Worm (Caenorhabditis elegans) whole organism, L4 larva: ENCODE measurements around the gene cyp-13A6.
A peak's percentile ranks its signal among the peaks of the same experiment; 100 is the strongest.

Source experiments
- F10B5.3 ChIP-seq: sonication (generic microtip); optimal IDR thresholded peaks from 2 replicates; lab custom pipeline; 2016; ENCODE audit warnings: mild to moderate bottlenecking, missing genetic modification characterization, missing compliant biosample characterization
- F49E8.2 ChIP-seq: sonication (generic microtip); optimal IDR thresholded peaks from 2 replicates; lab custom pipeline; 2016; ENCODE audit warnings: missing compliant biosample characterization, mild to moderate bottlenecking, missing genetic modification characterization, borderline replicate concordance
- R02D3.7 ChIP-seq: fragments of 150-350 bp; sonication (generic microtip); optimal IDR thresholded peaks from 3 replicates; lab custom pipeline; 2014; ENCODE audit warnings: missing biosample characterization, missing genetic modification characterization
- T26A8.4 ChIP-seq: fragments of 200-800 bp; sonication (Bioruptor generic); IDR thresholded peaks from 2 replicates; pipeline ENCODE4 v1.3.6; 2022; ENCODE audit warnings: missing genetic modification characterization, missing compliant biosample characterization
- Y105C5A.15 ChIP-seq: fragments of 200-800 bp; sonication (Bioruptor generic); IDR thresholded peaks from 2 replicates; pipeline ENCODE4 v1.3.6; 2022; ENCODE audit warnings: missing genetic modification characterization, missing compliant biosample characterization
- Y48G9A.11 ChIP-seq: fragments of 200-800 bp; sonication (Bioruptor generic); IDR thresholded peaks from 2 replicates; pipeline ENCODE4 v1.3.6; 2022; ENCODE audit warnings: missing genetic modification reagents, missing genetic modification characterization, missing compliant biosample characterization
- Y75B8A.6 ChIP-seq: fragments of 200-800 bp; sonication (Bioruptor generic); IDR thresholded peaks from 2 replicates; pipeline ENCODE4 v1.3.6; 2022; ENCODE audit warnings: missing genetic modification reagents, missing genetic modification characterization, missing compliant biosample characterization
- ZK337.2 ChIP-seq: fragments of 200-800 bp; sonication (Bioruptor generic); IDR thresholded peaks from 2 replicates; pipeline ENCODE4 v1.3.6; 2022; ENCODE audit warnings: missing genetic modification reagents, missing genetic modification characterization, missing compliant biosample characterization
- ZK546.5 ChIP-seq, 2 experiments: sonication (generic microtip); optimal IDR thresholded peaks; 2 replicates each; lab custom pipeline; 2017; ENCODE audit warnings: missing biosample characterization in 2 of 2, missing genetic modification characterization in 2 of 2
- aha-1 ChIP-seq: fragments of 150-350 bp; peaks from one replicate; lab custom pipeline; 2014; ENCODE audit warnings: missing biosample characterization, missing genetic modification characterization
- attf-4 ChIP-seq: sonication (generic microtip); optimal IDR thresholded peaks from 3 replicates; lab custom pipeline; 2017; ENCODE audit warnings: missing biosample characterization, missing genetic modification characterization
- ceh-20 ChIP-seq: fragments of 200-800 bp; sonication (Bioruptor generic); IDR thresholded peaks from 2 replicates; pipeline ENCODE4 v1.3.6; 2022; ENCODE audit warnings: missing genetic modification reagents, missing genetic modification characterization, missing compliant biosample characterization
- ceh-44 ChIP-seq: fragments of 200-800 bp; sonication (Bioruptor generic); IDR thresholded peaks from 2 replicates; pipeline ENCODE4 v1.3.6; 2022; ENCODE audit warnings: missing genetic modification reagents, missing genetic modification characterization, missing compliant biosample characterization
- ces-1 ChIP-seq: fragments of 150-350 bp; sonication (generic microtip); optimal IDR thresholded peaks from 4 replicates; lab custom pipeline; 2014; ENCODE audit warnings: missing biosample characterization, missing genetic modification reagents, missing genetic modification characterization
- ctbp-1 ChIP-seq: fragments of 200-800 bp; sonication (Bioruptor generic); IDR thresholded peaks from 2 replicates; pipeline ENCODE4 v1.3.6; 2022; ENCODE audit warnings: missing genetic modification reagents, missing genetic modification characterization, missing compliant biosample characterization
- daf-16 ChIP-seq, 3 experiments: sonication (generic microtip); optimal IDR thresholded peaks; 2 replicates each; lab custom pipeline; 2016 to 2017; ENCODE audit warnings: missing genetic modification characterization in 3 of 3, missing genetic modification reagents in 3 of 3, mild to moderate bottlenecking in 2 of 3, missing compliant biosample characterization in 2 of 3, missing biosample characterization in 1 of 3, moderate library complexity in 1 of 3
- daf-19 ChIP-seq: fragments of 200-800 bp; sonication (Bioruptor generic); conservative IDR thresholded peaks from 2 replicates; pipeline ENCODE4 v1.3.6; 2022; ENCODE audit warnings: missing genetic modification characterization, missing compliant biosample characterization
- daf-8 ChIP-seq: fragments of 200-800 bp; sonication (Bioruptor generic); IDR thresholded peaks from 2 replicates; pipeline ENCODE4 v1.3.6; 2022; ENCODE audit warnings: missing genetic modification characterization, missing compliant biosample characterization
- dmd-6 ChIP-seq: fragments of 200-800 bp; sonication (Bioruptor generic); IDR thresholded peaks from 2 replicates; pipeline ENCODE4 v1.3.6; 2022; ENCODE audit warnings: missing genetic modification reagents, missing genetic modification characterization, missing compliant biosample characterization
- dmd-9 ChIP-seq: fragments of 200-800 bp; sonication (Bioruptor generic); IDR thresholded peaks from 2 replicates; pipeline ENCODE4 v1.3.6; 2022; ENCODE audit warnings: missing genetic modification reagents, missing genetic modification characterization, missing compliant biosample characterization
- egl-27 ChIP-seq: sonication (generic microtip); optimal IDR thresholded peaks from 3 replicates; lab custom pipeline; 2017; ENCODE audit warnings: missing biosample characterization, missing genetic modification reagents, missing genetic modification characterization
- egl-43 ChIP-seq: fragments of 200-800 bp; sonication (Bioruptor generic); IDR thresholded peaks from 2 replicates; pipeline ENCODE4 v1.3.6; 2022; ENCODE audit warnings: missing genetic modification reagents, missing genetic modification characterization, missing compliant biosample characterization
- hlh-11 ChIP-seq: fragments of 200-800 bp; sonication (Bioruptor generic); optimal IDR thresholded peaks from 2 replicates; lab custom pipeline; 2018; ENCODE audit warnings: mild to moderate bottlenecking, missing genetic modification characterization, missing compliant biosample characterization
- lin-13 ChIP-seq: fragments of 150-350 bp; optimal IDR thresholded peaks from 2 replicates; lab custom pipeline; 2014; ENCODE audit warnings: missing biosample characterization, missing genetic modification reagents, missing genetic modification characterization
- lin-29 ChIP-seq: fragments of 200-800 bp; sonication (Bioruptor generic); IDR thresholded peaks from 2 replicates; pipeline ENCODE4 v1.3.6; 2022; ENCODE audit warnings: missing genetic modification reagents, missing genetic modification characterization, missing compliant biosample characterization
- lin-39 ChIP-seq: fragments of 150-350 bp; optimal IDR thresholded peaks from 2 replicates; lab custom pipeline; 2014; ENCODE audit warnings: missing biosample characterization, missing genetic modification reagents, missing genetic modification characterization
- lir-3 ChIP-seq: sonication (generic microtip); optimal IDR thresholded peaks from 2 replicates; lab custom pipeline; 2016; ENCODE audit warnings: mild to moderate bottlenecking, missing genetic modification characterization, missing compliant biosample characterization
- madf-5 ChIP-seq, 2 experiments: fragments of 200-800 bp; sonication (Bioruptor generic); IDR thresholded peaks; 2 replicates each; pipeline ENCODE4 v1.3.6; 2022; ENCODE audit warnings: missing compliant biosample characterization in 2 of 2, missing genetic modification characterization in 2 of 2
- mdl-1 ChIP-seq, 2 experiments: fragments of 150-350 bp in 1 of 2; sonication (generic microtip) in 1 of 2; optimal IDR thresholded peaks; 2 replicates each; lab custom pipeline; 2014 to 2017; ENCODE audit warnings: missing biosample characterization in 2 of 2, missing genetic modification characterization in 2 of 2
- mdt-29 ChIP-seq: fragments of 200-800 bp; sonication (Bioruptor generic); IDR thresholded peaks from 2 replicates; pipeline ENCODE4 v1.3.6; 2022; ENCODE audit warnings: missing genetic modification reagents, missing genetic modification characterization, missing compliant biosample characterization
- mep-1 ChIP-seq: fragments of 150-350 bp; sonication (generic microtip); optimal IDR thresholded peaks from 3 replicates; lab custom pipeline; 2014; ENCODE audit warnings: missing biosample characterization, missing genetic modification characterization
- nhr-11 ChIP-seq: fragments of 150-350 bp; optimal IDR thresholded peaks from 2 replicates; lab custom pipeline; 2014; ENCODE audit warnings: missing biosample characterization, missing genetic modification characterization
- nhr-6 ChIP-seq: fragments of 150-350 bp; optimal IDR thresholded peaks from 2 replicates; lab custom pipeline; 2014; ENCODE audit warnings: missing biosample characterization, missing genetic modification characterization
- nhr-76 ChIP-seq: fragments of 150-350 bp; optimal IDR thresholded peaks from 2 replicates; lab custom pipeline; 2014; ENCODE audit warnings: missing biosample characterization, missing genetic modification characterization
- nhr-77 ChIP-seq: fragments of 150-350 bp; optimal IDR thresholded peaks from 2 replicates; lab custom pipeline; 2014; ENCODE audit warnings: missing biosample characterization, missing genetic modification characterization
- php-3 ChIP-seq: fragments of 200-800 bp; sonication (Bioruptor generic); IDR thresholded peaks from 2 replicates; pipeline ENCODE4 v1.3.6; 2022; ENCODE audit warnings: missing genetic modification reagents, missing genetic modification characterization, missing compliant biosample characterization
- pqm-1 ChIP-seq: sonication (generic microtip); optimal IDR thresholded peaks from 2 replicates; lab custom pipeline; 2017; ENCODE audit warnings: missing biosample characterization, missing genetic modification characterization
- set-16 ChIP-seq: fragments of 200-800 bp; sonication (Bioruptor generic); IDR thresholded peaks from 2 replicates; pipeline ENCODE4 v1.3.6; 2022; ENCODE audit warnings: missing genetic modification reagents, missing genetic modification characterization, missing compliant biosample characterization
- skn-1 ChIP-seq: fragments of 150-350 bp; optimal IDR thresholded peaks from 2 replicates; lab custom pipeline; 2014; ENCODE audit warnings: missing biosample characterization, missing genetic modification characterization
- snpc-4 ChIP-seq: fragments of 150-350 bp; optimal IDR thresholded peaks from 2 replicates; lab custom pipeline; 2014; ENCODE audit warnings: missing biosample characterization, missing genetic modification characterization
- spr-1 ChIP-seq: sonication (generic microtip); optimal IDR thresholded peaks from 2 replicates; lab custom pipeline; 2016; ENCODE audit warnings: mild to moderate bottlenecking, missing genetic modification characterization, missing compliant biosample characterization
- tra-1 ChIP-seq: fragments of 200-800 bp; sonication (Bioruptor generic); IDR thresholded peaks from 2 replicates; pipeline ENCODE4 v1.3.6; 2022; ENCODE audit warnings: missing genetic modification reagents, missing genetic modification characterization, missing compliant biosample characterization
- unc-39 ChIP-seq: sonication (generic microtip); optimal IDR thresholded peaks from 2 replicates; lab custom pipeline; 2017; ENCODE audit warnings: missing biosample characterization, missing genetic modification characterization
- unc-62 ChIP-seq, 3 experiments: fragments of 150-350 bp in 1 of 3; sonication (generic microtip); optimal IDR thresholded peaks in 2 of 3; peaks in 1 of 3; 1 replicate in 1 of 3; 2 replicates in 2 of 3; lab custom pipeline; 2014 to 2017; ENCODE audit warnings: missing biosample characterization in 3 of 3, missing genetic modification characterization in 3 of 3, missing genetic modification reagents in 3 of 3, missing genotype in 1 of 3

Gene cyp-13A6

ce11 chrII:9769797-9770520 is 32.7 kb downstream of the cyp-13A6 start, which contains the start of gene aqp-10 (continued):
- no peak for TF ChIP-seq ces-1
- no peak for TF ChIP-seq F10B5.3
- TF ChIP-seq set-16 (GFP tag; lab: Robert Waterston, UW), result no peak
- TF ChIP-seq attf-4 (tag; lab: Kevin White, UChicago), result no peak
- no peak for TF ChIP-seq unc-39 (tag; lab: Kevin White, UChicago)
- peak; percentile 79 for TF ChIP-seq dmd-6 (GFP tag; lab: Robert Waterston, UW)
- no peak for TF ChIP-seq skn-1
- TF ChIP-seq tra-1 (GFP tag; lab: Robert Waterston, UW), result no peak
- TF ChIP-seq Y105C5A.15 (GFP tag; lab: Robert Waterston, UW), result no peak
- TF ChIP-seq nhr-76 (tag; lab: Kevin White, UChicago), result no peak
- peak; percentile 81 for TF ChIP-seq T26A8.4 (GFP tag; lab: Robert Waterston, UW)
- TF ChIP-seq Y48G9A.11 (GFP tag; lab: Robert Waterston, UW), result no peak
- TF ChIP-seq aha-1 (tag; lab: Kevin White, UChicago), result peak; percentile 86
- TF ChIP-seq ceh-44 (GFP tag; lab: Robert Waterston, UW), result no peak
- TF ChIP-seq lin-39, result no peak
- no peak for TF ChIP-seq ceh-20 (GFP tag; lab: Robert Waterston, UW)
- no peak for TF ChIP-seq ZK337.2
- TF ChIP-seq lin-13 (GFP tag; lab: Kevin White, UChicago), result no peak
- peak in 1 of 2 experiments; percentile 20 for TF ChIP-seq mdl-1 (tag; optimal IDR thresholded peaks at IDR 0.05; lab: Kevin White, UChicago)
- TF ChIP-seq lir-3 (tag; lab: Kevin White, UChicago), result no peak
- peak; percentile 73 for TF ChIP-seq pqm-1 (tag; lab: Kevin White, UChicago)
- no peak for TF ChIP-seq mdt-29 (GFP tag; lab: Robert Waterston, UW)
- TF ChIP-seq lin-29, result no peak
- TF ChIP-seq spr-1, result peak; percentile 15
- no peak for TF ChIP-seq unc-62 (GFP tag; optimal IDR thresholded peaks at IDR 0.05 in 1 of 2; lab: Kevin White, UChicago)
- no peak for TF ChIP-seq unc-62 (tag; optimal IDR thresholded peaks at IDR 0.05; lab: Kevin White, UChicago)
- TF ChIP-seq Y75B8A.6, result no peak
- no peak for TF ChIP-seq R02D3.7 (tag; lab: Kevin White, UChicago)
- TF ChIP-seq madf-5 (GFP tag; IDR thresholded peaks at IDR 0.05; lab: Robert Waterston, UW), result no peak
- peak; percentile 74 for TF ChIP-seq nhr-6 (tag; lab: Kevin White, UChicago)

ce11 chrII:9764696-9765095 is 37.9 kb downstream of the cyp-13A6 start:
- TF ChIP-seq ZK546.5 (tag; optimal IDR thresholded peaks at IDR 0.05; lab: Kevin White, UChicago) (no peak), nhr-76 (tag; lab: Kevin White, UChicago) (no peak), egl-43 (GFP tag; lab: Robert Waterston, UW) (no peak)
- TF ChIP-seq, all 104 proteins: peak for 0

- TF ChIP-seq dmd-9 (GFP tag; lab: Robert Waterston, UW) (no peak), nhr-11 (tag; lab: Kevin White, UChicago) (peak; percentile 3)
These were observed 43.2 kb downstream of the cyp-13A6 start for ce11 chrII:9759382-9759781.

- no peak for TF ChIP-seq mep-1
- no peak for TF ChIP-seq php-3
- TF ChIP-seq snpc-4 (tag; lab: Kevin White, UChicago), result no peak
- peak in 1 of 2 experiments; percentile 44 for TF ChIP-seq daf-16 (GFP tag; optimal IDR thresholded peaks at IDR 0.05; lab: Kevin White, UChicago)
- TF ChIP-seq daf-16 (tag; optimal IDR thresholded peaks at IDR 0.05; lab: Kevin White, UChicago), result no peak
- no peak for TF ChIP-seq nhr-77
- TF ChIP-seq daf-8 (GFP tag; lab: Robert Waterston, UW), result no peak
- TF ChIP-seq ZK337.2, result 0 out of 2 replicates have a peak, but pooled peaks have one; percentile 19
- TF ChIP-seq egl-27 (tag; lab: Kevin White, UChicago), result no peak
- no peak for TF ChIP-seq Y48G9A.11 (GFP tag; lab: Robert Waterston, UW)
- TF ChIP-seq F10B5.3, result no peak
- TF ChIP-seq F49E8.2 (tag; lab: Kevin White, UChicago), result no peak
- no peak for TF ChIP-seq ctbp-1 (GFP tag; lab: Robert Waterston, UW)
- no peak for TF ChIP-seq lir-3 (tag; lab: Kevin White, UChicago)
- peak; percentile 48 for TF ChIP-seq hlh-11 (tag; lab: Kevin White, UChicago)
- TF ChIP-seq mdl-1 (tag; optimal IDR thresholded peaks at IDR 0.05; lab: Kevin White, UChicago), result no peak
- no peak for TF ChIP-seq madf-5 (GFP tag; IDR thresholded peaks at IDR 0.05; lab: Robert Waterston, UW)
- no peak for TF ChIP-seq daf-19 (GFP tag; lab: Robert Waterston, UW)
These were observed 44.9 kb downstream of the cyp-13A6 start, which contains the start of gene shk-1 for ce11 chrII:9757651-9758282. shk-1 (plus strand) TSS chrII:9758232.
